Fruit fly (Drosophila melanogaster): ENCODE measurements around the gene ncd.
A peak's percentile ranks its signal among the peaks of the same experiment; 100 is the strongest.

The ncd gene

DNA sequence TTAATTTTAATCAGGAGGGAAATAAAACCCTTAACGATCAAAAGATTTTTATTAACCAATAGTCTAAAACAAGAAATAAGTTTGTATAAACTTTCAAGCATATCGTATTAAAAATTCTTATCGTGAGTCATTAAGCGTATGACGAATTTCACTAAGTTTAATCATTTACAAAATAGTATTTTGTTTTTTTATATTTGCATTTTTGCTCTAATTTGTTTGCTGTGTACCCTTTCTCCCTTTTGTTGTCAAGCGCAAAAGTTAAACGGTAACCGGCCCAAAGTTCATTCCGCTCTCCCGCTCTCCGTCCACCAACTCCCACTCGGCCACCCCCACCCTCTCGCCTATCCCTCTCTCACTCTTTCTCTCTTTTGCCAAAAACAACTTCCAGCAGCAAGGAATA is 43.1 kb downstream of the ncd start (continued):
- TF ChIP-seq psq (GFP tag; optimal IDR thresholded peaks at IDR 0.05), result peak; percentile 21

DNA sequence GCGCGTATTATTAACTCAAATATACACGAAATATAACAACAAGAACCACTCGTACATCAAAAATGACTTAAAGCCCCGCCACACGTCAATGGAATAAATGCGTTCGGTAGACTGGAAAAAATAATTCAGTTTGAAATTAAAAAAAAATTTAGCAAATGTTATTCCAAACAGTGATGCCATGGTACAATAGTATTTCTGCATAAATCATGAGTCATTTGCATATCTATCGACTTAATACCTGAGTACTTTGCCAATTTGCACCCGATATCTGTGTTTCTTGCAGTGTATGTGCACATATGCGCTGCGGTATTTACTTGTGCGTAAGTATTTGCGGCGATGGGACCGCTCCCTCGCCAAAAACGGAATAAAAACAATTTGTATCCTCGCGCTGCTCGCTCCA is 43.8 kb downstream of the ncd start:
- no peak for TF ChIP-seq Vsx2 (GFP tag; optimal IDR thresholded peaks at IDR 0.05; ENCODE audit: partially characterized antibody)
- TF ChIP-seq Hnf4 (GFP tag; optimal IDR thresholded peaks at IDR 0.05), result peak; percentile 97
- TF ChIP-seq pan (optimal IDR thresholded peaks at IDR 0.05), result no peak
- TF ChIP-seq usp (GFP tag; optimal IDR thresholded peaks at IDR 0.05), result no peak
- peak; percentile 98 for TF ChIP-seq ey (GFP tag; optimal IDR thresholded peaks at IDR 0.05)
- peak; percentile 99 for TF ChIP-seq h (GFP tag; optimal IDR thresholded peaks at IDR 0.05)
- TF ChIP-seq rgr (GFP tag; optimal IDR thresholded peaks at IDR 0.05), result peak; percentile 96
- TF ChIP-seq N (GFP tag; optimal IDR thresholded peaks at IDR 0.05), result no peak
- TF ChIP-seq sv (GFP tag; optimal IDR thresholded peaks at IDR 0.05), result no peak
- peak; percentile 94 for TF ChIP-seq Jra (GFP tag; optimal IDR thresholded peaks at IDR 0.05)
- TF ChIP-seq Dfd (GFP tag; optimal IDR thresholded peaks at IDR 0.05), result peak; percentile 7
- no peak for TF ChIP-seq Hr78 (GFP tag; optimal IDR thresholded peaks at IDR 0.05)
- TF ChIP-seq Hr83 (GFP tag; optimal IDR thresholded peaks at IDR 0.05; ENCODE audit: poor library complexity, severe bottlenecking), result no peak
- peak; percentile 93 for TF ChIP-seq woc (GFP tag; optimal IDR thresholded peaks at IDR 0.05)
- peak; percentile 96 for TF ChIP-seq dmrt93B (GFP tag; optimal IDR thresholded peaks at IDR 0.05)
- peak; percentile 98 for TF ChIP-seq br (GFP tag; optimal IDR thresholded peaks at IDR 0.05)
- peak; percentile 92 for TF ChIP-seq CG9705 (GFP tag; optimal IDR thresholded peaks at IDR 0.05)
- TF ChIP-seq tai (GFP tag; optimal IDR thresholded peaks at IDR 0.05), result peak; percentile 97
- peak; percentile 95 for TF ChIP-seq CG32264 (GFP tag; optimal IDR thresholded peaks at IDR 0.05)
- TF ChIP-seq Dif (GFP tag; optimal IDR thresholded peaks at IDR 0.05; ENCODE audit: partially characterized antibody), result no peak
- peak; percentile 97 for TF ChIP-seq HLH106 (tag; optimal IDR thresholded peaks at IDR 0.05)
- TF ChIP-seq fru (GFP tag; optimal IDR thresholded peaks at IDR 0.05), result peak; percentile 96
- peak; percentile 69 for TF ChIP-seq CrebA (GFP tag; optimal IDR thresholded peaks at IDR 0.05; ENCODE audit: borderline replicate concordance)
- TF ChIP-seq jim (GFP tag; optimal IDR thresholded peaks at IDR 0.05), result no peak
- no peak for TF ChIP-seq Abd-B (GFP tag; optimal IDR thresholded peaks at IDR 0.05)
- peak; percentile 80 for TF ChIP-seq Mio (GFP tag; optimal IDR thresholded peaks at IDR 0.05)
- peak; percentile 92 for TF ChIP-seq GATAd (GFP tag; optimal IDR thresholded peaks at IDR 0.05)
- peak; percentile 93 for TF ChIP-seq brk (GFP tag; optimal IDR thresholded peaks at IDR 0.05)
- peak; percentile 94 for TF ChIP-seq psq (GFP tag; optimal IDR thresholded peaks at IDR 0.05)
- peak; percentile 71 to 98 for TF ChIP-seq foxo (GFP tag; optimal IDR thresholded peaks at IDR 0.05)
- peak; percentile 88 for TF ChIP-seq dsf (GFP tag; optimal IDR thresholded peaks at IDR 0.05; ENCODE audit: borderline replicate concordance)
- TF ChIP-seq sage (GFP tag; optimal IDR thresholded peaks at IDR 0.05), result peak; percentile 96
- TF ChIP-seq lola (GFP tag; optimal IDR thresholded peaks at IDR 0.05), result no peak
- no peak for TF ChIP-seq dl (GFP tag; optimal IDR thresholded peaks at IDR 0.05; ENCODE audit: insufficient read depth in 1 of 2, partially characterized antibody in 2 of 2)
- TF ChIP-seq OdsH (GFP tag; optimal IDR thresholded peaks at IDR 0.05), result peak; percentile 97
- peak; percentile 97 for TF ChIP-seq Sp1 (GFP tag; optimal IDR thresholded peaks at IDR 0.05)
- no peak for TF ChIP-seq Myc (optimal IDR thresholded peaks at IDR 0.05)
- peak; percentile 64 for TF ChIP-seq Rel (GFP tag; optimal IDR thresholded peaks at IDR 0.05)
- peak; percentile 85 for TF ChIP-seq Rel (tag; optimal IDR thresholded peaks at IDR 0.05)

DNA sequence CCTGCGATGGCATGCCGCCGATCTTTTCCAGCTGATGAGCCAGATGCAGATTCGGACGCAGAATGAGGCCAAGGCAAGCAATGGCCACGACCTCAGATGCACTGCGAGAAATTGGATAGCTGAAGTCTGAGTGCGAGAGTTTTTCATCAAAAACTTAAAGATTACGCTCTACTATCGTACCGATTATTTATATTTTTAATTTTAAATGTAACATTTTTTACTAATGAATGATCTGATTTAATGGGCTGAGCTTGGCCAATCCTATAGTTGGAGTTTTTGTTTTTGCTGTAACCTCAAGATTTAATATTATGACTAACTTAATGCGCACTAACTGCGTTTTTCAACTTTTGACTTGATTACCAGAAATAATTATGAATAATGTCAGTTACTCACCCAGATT is 44.6 kb downstream of the ncd start:
- TF ChIP-seq Mio (GFP tag; optimal IDR thresholded peaks at IDR 0.05), result no peak
- TF ChIP-seq dsf (GFP tag; optimal IDR thresholded peaks at IDR 0.05; ENCODE audit: borderline replicate concordance), result no peak
- TF ChIP-seq foxo (GFP tag; optimal IDR thresholded peaks at IDR 0.05), result peak in 1 of 2 experiments; percentile 53
- TF ChIP-seq fru (GFP tag; optimal IDR thresholded peaks at IDR 0.05), result peak; percentile 41
- peak; percentile 53 for TF ChIP-seq HLH106 (tag; optimal IDR thresholded peaks at IDR 0.05)
- no peak for TF ChIP-seq N (GFP tag; optimal IDR thresholded peaks at IDR 0.05)
- peak; percentile 8 for TF ChIP-seq woc (GFP tag; optimal IDR thresholded peaks at IDR 0.05)
- no peak for TF ChIP-seq brk (GFP tag; optimal IDR thresholded peaks at IDR 0.05)
- TF ChIP-seq br (GFP tag; optimal IDR thresholded peaks at IDR 0.05), result peak; percentile 15
- no peak for TF ChIP-seq Jra (GFP tag; optimal IDR thresholded peaks at IDR 0.05)
- no peak for TF ChIP-seq Rel (GFP tag; optimal IDR thresholded peaks at IDR 0.05)
- TF ChIP-seq Rel (tag; optimal IDR thresholded peaks at IDR 0.05), result no peak
- no peak for TF ChIP-seq sv (GFP tag; optimal IDR thresholded peaks at IDR 0.05)
- TF ChIP-seq Sp1 (GFP tag; optimal IDR thresholded peaks at IDR 0.05), result peak; percentile 38
- TF ChIP-seq Abd-B (GFP tag; optimal IDR thresholded peaks at IDR 0.05), result no peak
- peak; percentile 16 for TF ChIP-seq sage (GFP tag; optimal IDR thresholded peaks at IDR 0.05)
- TF ChIP-seq dmrt93B (GFP tag; optimal IDR thresholded peaks at IDR 0.05), result peak; percentile 43

Measured in whole organism, wandering third instar larva.